Worm (Caenorhabditis elegans) whole organism, early embryonic: ENCODE data around the gene T22B7.22.

Experiments
- B0310.2 ChIP-seq: sonication (generic microtip); optimal IDR thresholded peaks from 2 replicates; lab custom pipeline; 2016; ENCODE audit warnings: mild to moderate bottlenecking, missing genetic modification characterization, missing compliant biosample characterization
- F13C5.2 ChIP-seq: sonication (generic microtip); optimal IDR thresholded peaks from 2 replicates; lab custom pipeline; 2017; ENCODE audit warnings: mild to moderate bottlenecking, missing genetic modification characterization, inconsistent platforms, missing compliant biosample characterization
- aly-1 ChIP-seq: sonication (generic microtip); optimal IDR thresholded peaks from 2 replicates; lab custom pipeline; 2016; ENCODE audit warnings: missing genetic modification characterization, missing compliant biosample characterization
- ama-1 ChIP-seq: fragments of 150-350 bp; optimal IDR thresholded peaks from 2 replicates; lab custom pipeline; 2014
- ceh-13 ChIP-seq: fragments of 200-800 bp; sonication (Bioruptor generic); optimal IDR thresholded peaks from 2 replicates; lab custom pipeline; 2018; ENCODE audit warnings: mild to moderate bottlenecking, missing genetic modification characterization, missing compliant biosample characterization
- ceh-36 ChIP-seq: sonication (generic microtip); optimal IDR thresholded peaks from 2 replicates; lab custom pipeline; 2016; ENCODE audit warnings: missing genetic modification characterization, inconsistent platforms, missing compliant biosample characterization
- ets-7 ChIP-seq: sonication (generic microtip); optimal IDR thresholded peaks from 2 replicates; lab custom pipeline; 2016; ENCODE audit warnings: missing genotype, missing genetic modification characterization, missing compliant biosample characterization
- flt-1 ChIP-seq: fragments of 200-800 bp; sonication (Bioruptor generic); IDR thresholded peaks from 2 replicates; pipeline ENCODE4 v1.3.6; 2022; ENCODE audit warnings: missing genetic modification characterization, missing compliant biosample characterization
- hmbx-1 ChIP-seq: sonication (generic microtip); optimal IDR thresholded peaks from 2 replicates; lab custom pipeline; 2016; ENCODE audit warnings: mild to moderate bottlenecking, missing genetic modification characterization, missing compliant biosample characterization
- hmg-4 ChIP-seq: fragments of 200-800 bp; sonication (Bioruptor generic); optimal IDR thresholded peaks from 2 replicates; lab custom pipeline; 2018; ENCODE audit warnings: mild to moderate bottlenecking, missing genetic modification characterization, missing compliant biosample characterization
- hnd-1 ChIP-seq: sonication (generic microtip); optimal IDR thresholded peaks from 2 replicates; lab custom pipeline; 2016; ENCODE audit warnings: missing genetic modification characterization, missing compliant biosample characterization
- pes-1 ChIP-seq: fragments of 200-800 bp; sonication (Bioruptor generic); IDR thresholded peaks from 2 replicates; pipeline ENCODE4 v1.3.6; 2022; ENCODE audit warnings: missing genetic modification reagents, missing genetic modification characterization, missing compliant biosample characterization
- scrt-1 ChIP-seq: fragments of 200-800 bp; sonication (Bioruptor generic); IDR thresholded peaks from 2 replicates; pipeline ENCODE4 v1.3.6; 2022; ENCODE audit warnings: missing genetic modification characterization, missing compliant biosample characterization
- sea-1 ChIP-seq: fragments of 200-800 bp; sonication (Bioruptor generic); conservative IDR thresholded peaks from 2 replicates; pipeline ENCODE4 v1.3.6; 2022; ENCODE audit warnings: missing genetic modification characterization, missing compliant biosample characterization
- tbx-11 ChIP-seq: fragments of 200-800 bp; sonication (Bioruptor generic); IDR thresholded peaks from 2 replicates; pipeline ENCODE4 v1.3.6; 2022; ENCODE audit warnings: missing genetic modification characterization, missing compliant biosample characterization
- tbx-37 ChIP-seq: fragments of 200-800 bp; sonication (Bioruptor generic); conservative IDR thresholded peaks from 2 replicates; pipeline ENCODE4 v1.3.6; 2022; ENCODE audit warnings: missing genetic modification reagents, missing genetic modification characterization, missing compliant biosample characterization
- tra-4 ChIP-seq: sonication (generic microtip); optimal IDR thresholded peaks from 2 replicates; lab custom pipeline; 2017; ENCODE audit warnings: missing genetic modification characterization, missing compliant biosample characterization

Gene T22B7.22

ce11 chrX:5680125-5680524 lies 20.4 kb downstream of the T22B7.22 start, which contains the start of gene set-19:
Gene set-19 (minus strand): TSS chrX:5680225.
- TF ChIP-seq tra-4 (tag; lab: Kevin White, UChicago) = no peak
- TF ChIP-seq hmg-4 (GFP tag; lab: Kevin White, UChicago) = no peak
- no peak for TF ChIP-seq pes-1 (GFP tag; lab: Robert Waterston, UW)
- TF ChIP-seq F13C5.2 (tag; lab: Kevin White, UChicago) = no peak
- TF ChIP-seq hnd-1 (tag; lab: Kevin White, UChicago) = no peak
- TF ChIP-seq B0310.2 (tag; lab: Kevin White, UChicago) = no peak
- no peak for TF ChIP-seq hmbx-1 (tag; lab: Kevin White, UChicago)
- TF ChIP-seq ets-7 = no peak
- no peak for TF ChIP-seq ama-1 (lab: Kevin White, UChicago)
- no peak for TF ChIP-seq aly-1 (tag; lab: Kevin White, UChicago)

ce11 chrX:5686065-5686464 lies 26.3 kb downstream of the T22B7.22 start, which contains the start of gene set-20:
Gene set-20 (minus strand): TSS chrX:5686158.
- no peak for TF ChIP-seq tbx-37 (GFP tag; lab: Robert Waterston, UW)
- TF ChIP-seq ceh-13 = no peak
- TF ChIP-seq ama-1 (lab: Kevin White, UChicago) = no peak
- no peak for TF ChIP-seq tra-4 (tag; lab: Kevin White, UChicago)
- no peak for TF ChIP-seq ceh-36
- peak; percentile 7 for TF ChIP-seq aly-1 (tag; lab: Kevin White, UChicago)
- peak; percentile 91 for TF ChIP-seq F13C5.2 (tag; lab: Kevin White, UChicago)
- no peak for TF ChIP-seq hnd-1 (tag; lab: Kevin White, UChicago)
- TF ChIP-seq ets-7 = no peak
- TF ChIP-seq sea-1 (GFP tag; lab: Robert Waterston, UW) = peak; percentile 63; the same call in 1 of the 2 replicates
- TF ChIP-seq hmg-4 (GFP tag; lab: Kevin White, UChicago) = peak; percentile 93

- TF ChIP-seq tra-4 (tag; lab: Kevin White, UChicago) (no peak), ama-1 (lab: Kevin White, UChicago) (no peak), hnd-1 (tag; lab: Kevin White, UChicago) (no peak), aly-1 (tag; lab: Kevin White, UChicago) (no peak), B0310.2 (tag; lab: Kevin White, UChicago) (no peak), flt-1 (no peak), tbx-11 (no peak), hmg-4 (GFP tag; lab: Kevin White, UChicago) (no peak), sea-1 (GFP tag; lab: Robert Waterston, UW) (no peak), pes-1 (GFP tag; lab: Robert Waterston, UW) (no peak), scrt-1 (GFP tag; lab: Robert Waterston, UW) (no peak), ets-7 (no peak), hmbx-1 (tag; lab: Kevin White, UChicago) (no peak), F13C5.2 (tag; lab: Kevin White, UChicago) (no peak), ceh-36 (no peak), ceh-13 (no peak)
Observed at ce11 chrX:5689077-5689476, 29.3 kb downstream of the T22B7.22 start.

- TF ChIP-seq aly-1 (tag; lab: Kevin White, UChicago) (no peak), flt-1 (no peak), tbx-37 (GFP tag; lab: Robert Waterston, UW) (no peak), ceh-36 (no peak), hmbx-1 (tag; lab: Kevin White, UChicago) (no peak), F13C5.2 (tag; lab: Kevin White, UChicago) (no peak), hnd-1 (tag; lab: Kevin White, UChicago) (no peak), ama-1 (lab: Kevin White, UChicago) (no peak), B0310.2 (tag; lab: Kevin White, UChicago) (no peak)
Observed at ce11 chrX:5692099-5692498, 32.3 kb downstream of the T22B7.22 start, which contains the start of gene W01C8.1. Gene W01C8.1 (plus strand): TSS chrX:5692399.

- TF ChIP-seq tbx-11 (no peak), F13C5.2 (tag; lab: Kevin White, UChicago) (no peak), pes-1 (GFP tag; lab: Robert Waterston, UW) (no peak), aly-1 (tag; lab: Kevin White, UChicago) (no peak), tra-4 (tag; lab: Kevin White, UChicago) (no peak), ceh-13 (no peak), scrt-1 (GFP tag; lab: Robert Waterston, UW) (no peak), flt-1 (no peak), sea-1 (GFP tag; lab: Robert Waterston, UW) (no peak), tbx-37 (GFP tag; lab: Robert Waterston, UW) (no peak), B0310.2 (tag; lab: Kevin White, UChicago) (no peak), hnd-1 (tag; lab: Kevin White, UChicago) (no peak), ets-7 (no peak), ceh-36 (no peak), hmbx-1 (tag; lab: Kevin White, UChicago) (no peak), hmg-4 (GFP tag; lab: Kevin White, UChicago) (no peak), ama-1 (lab: Kevin White, UChicago) (no peak)
Observed at ce11 chrX:5695416-5695815, 35.6 kb downstream of the T22B7.22 start.

- TF ChIP-seq tbx-11 (no peak), sea-1 (GFP tag; lab: Robert Waterston, UW) (no peak), ceh-13 (no peak), tbx-37 (GFP tag; lab: Robert Waterston, UW) (no peak), F13C5.2 (tag; lab: Kevin White, UChicago) (no peak), B0310.2 (tag; lab: Kevin White, UChicago) (no peak), hmg-4 (GFP tag; lab: Kevin White, UChicago) (peak; percentile 59)
Observed at ce11 chrX:5696197-5696596, 36.4 kb downstream of the T22B7.22 start.

- TF ChIP-seq scrt-1 (GFP tag; lab: Robert Waterston, UW) (no peak), F13C5.2 (tag; lab: Kevin White, UChicago) (no peak), tbx-11 (no peak), B0310.2 (tag; lab: Kevin White, UChicago) (no peak), pes-1 (GFP tag; lab: Robert Waterston, UW) (no peak), hmbx-1 (tag; lab: Kevin White, UChicago) (no peak), sea-1 (GFP tag; lab: Robert Waterston, UW) (no peak), tra-4 (tag; lab: Kevin White, UChicago) (no peak)
Observed at ce11 chrX:5697208-5697607, 37.4 kb downstream of the T22B7.22 start, which contains the start of gene W01C8.5. Gene W01C8.5 (minus strand): TSS chrX:5697308.
